Worm (Caenorhabditis elegans) whole organism, L4 larva: ENCODE results near the gene hmgr-1.

Experiments
- ceh-28 ChIP-seq: fragments of 150-350 bp; optimal IDR thresholded peaks from 2 replicates; lab custom pipeline; 2014; ENCODE audit warnings: missing biosample characterization, missing genetic modification reagents, missing genetic modification characterization
- ceh-32 ChIP-seq: sonication (generic microtip); optimal IDR thresholded peaks from 2 replicates; lab custom pipeline; 2016; ENCODE audit warnings: mild to moderate bottlenecking, missing genetic modification characterization, missing compliant biosample characterization; ENCODE audit not compliant: poor library complexity
- dmd-8 ChIP-seq: fragments of 200-800 bp; sonication (Bioruptor generic); IDR thresholded peaks from 2 replicates; pipeline ENCODE4 v1.3.6; 2022; ENCODE audit warnings: missing genetic modification characterization, missing compliant biosample characterization
- egl-43 ChIP-seq: fragments of 200-800 bp; sonication (Bioruptor generic); IDR thresholded peaks from 2 replicates; pipeline ENCODE4 v1.3.6; 2022; ENCODE audit warnings: missing genetic modification reagents, missing genetic modification characterization, missing compliant biosample characterization
- fkh-10 ChIP-seq: fragments of 150-350 bp; optimal IDR thresholded peaks from 2 replicates; lab custom pipeline; 2014; ENCODE audit warnings: missing biosample characterization, missing genetic modification reagents, missing genetic modification characterization
- hif-1 ChIP-seq, 2 experiments: sonication (generic microtip); optimal IDR thresholded peaks; 2 replicates each; lab custom pipeline; 2016 to 2017; ENCODE audit warnings: missing compliant biosample characterization in 2 of 2, missing genetic modification characterization in 2 of 2, missing genetic modification reagents in 2 of 2, missing genotype in 2 of 2, mild to moderate bottlenecking in 1 of 2
- lin-1 ChIP-seq: fragments of 200-800 bp; sonication (Bioruptor generic); IDR thresholded peaks from 2 replicates; pipeline ENCODE4 v1.3.6; 2022; ENCODE audit warnings: missing genetic modification reagents, missing genetic modification characterization, missing compliant biosample characterization
- lin-13 ChIP-seq: fragments of 150-350 bp; optimal IDR thresholded peaks from 2 replicates; lab custom pipeline; 2014; ENCODE audit warnings: missing biosample characterization, missing genetic modification reagents, missing genetic modification characterization
- pha-4 ChIP-seq, 2 experiments: fragments of 150-350 bp in 1 of 2; fragments of 200-800 bp in 1 of 2; sonication (Bioruptor generic) in 1 of 2; IDR thresholded peaks in 1 of 2; optimal IDR thresholded peaks in 1 of 2; 2 replicates each; pipeline versions ENCODE4 v1.3.6 to Lab custom; 2014 to 2022; ENCODE audit warnings: missing genetic modification characterization in 2 of 2, missing genetic modification reagents in 2 of 2, missing biosample characterization in 1 of 2, missing compliant biosample characterization in 1 of 2
- pqm-1 ChIP-seq: sonication (generic microtip); optimal IDR thresholded peaks from 2 replicates; lab custom pipeline; 2017; ENCODE audit warnings: missing biosample characterization, missing genetic modification characterization
- unc-62 ChIP-seq, 3 experiments: fragments of 150-350 bp in 1 of 3; sonication (generic microtip); optimal IDR thresholded peaks in 2 of 3; peaks in 1 of 3; 1 replicate in 1 of 3; 2 replicates in 2 of 3; lab custom pipeline; 2014 to 2017; ENCODE audit warnings: missing biosample characterization in 3 of 3, missing genetic modification characterization in 3 of 3, missing genetic modification reagents in 3 of 3, missing genotype in 1 of 3
- zfp-2 ChIP-seq: sonication (generic microtip); optimal IDR thresholded peaks from 2 replicates; lab custom pipeline; 2016; ENCODE audit warnings: mild to moderate bottlenecking, missing genetic modification characterization, missing compliant biosample characterization

Gene hmgr-1

DNA sequence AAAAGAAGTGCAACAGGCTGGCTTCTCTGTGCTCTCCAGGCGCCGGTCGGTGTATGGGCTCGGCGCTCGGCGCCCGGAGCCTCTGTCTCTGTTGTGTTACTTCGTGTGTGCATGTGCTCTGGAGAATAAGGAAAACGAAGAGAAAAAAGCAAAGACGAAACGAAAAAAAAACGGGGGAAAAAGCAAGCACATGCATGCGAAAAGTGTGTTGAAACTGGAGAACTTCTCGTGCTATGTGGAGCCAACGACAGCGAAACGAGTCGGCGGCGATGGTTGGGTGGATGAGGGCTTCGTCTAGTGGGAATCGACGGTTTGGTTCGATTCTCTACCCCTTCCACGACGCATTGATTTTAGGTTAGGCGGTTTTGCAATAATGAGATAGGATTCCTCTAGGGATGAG, 28.1 kb downstream of the hmgr-1 start (continued):
- TF ChIP-seq hif-1 (tag; optimal IDR thresholded peaks at IDR 0.05; lab: Kevin White, UChicago) = peak in 1 of 2 experiments; percentile 36
- TF ChIP-seq egl-43 = peak; percentile 79
- 0 out of 2 replicates have a peak, but pooled peaks have one; percentile 15 for TF ChIP-seq dmd-8 (GFP tag; lab: Robert Waterston, UW)
- peak; percentile 24 for TF ChIP-seq pqm-1 (tag; lab: Kevin White, UChicago)

DNA sequence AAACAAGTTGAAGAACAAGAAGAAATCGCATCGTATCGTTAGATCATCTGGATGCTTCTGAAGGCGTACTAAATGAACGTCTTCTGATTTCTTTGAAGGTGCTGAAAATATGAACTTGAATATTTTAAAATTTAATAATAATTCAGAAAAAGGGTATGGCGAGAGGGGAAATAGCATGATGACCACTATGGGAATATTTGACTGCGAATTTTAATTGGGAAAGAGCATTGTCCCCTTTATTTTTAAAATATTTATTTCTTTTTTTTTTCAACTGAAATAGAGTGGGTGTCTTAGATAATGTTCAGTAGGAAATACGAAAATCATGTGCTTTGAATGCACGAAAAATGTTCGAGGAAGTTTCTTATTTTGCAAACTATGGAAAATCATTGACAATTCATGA, 36.1 kb downstream of the hmgr-1 start, which contains the start of gene lgc-50:
lgc-50 (minus strand) TSS at position 101 of the 400 bp plus-strand sequence.
- no peak for TF ChIP-seq ceh-32

DNA sequence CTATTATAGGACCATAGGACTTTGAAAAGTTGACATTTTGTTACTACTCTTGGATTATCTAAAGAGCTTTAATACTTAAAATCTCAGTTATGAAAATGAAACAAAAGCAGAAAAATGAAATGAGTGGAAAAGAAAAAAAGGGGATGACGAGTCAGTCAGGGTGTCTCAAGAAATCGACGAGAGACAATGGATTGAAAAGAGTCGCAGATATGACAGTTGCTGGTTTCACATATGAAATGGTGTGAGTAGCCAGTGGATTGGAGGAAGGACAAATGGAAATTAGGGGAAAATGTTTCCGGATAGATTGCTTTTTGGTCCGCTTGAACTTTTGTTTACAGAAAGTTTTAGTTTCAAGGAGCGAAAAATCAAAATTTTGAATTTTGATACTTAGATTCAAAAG, 37.9 kb downstream of the hmgr-1 start:
- TF ChIP-seq zfp-2 (tag; lab: Kevin White, UChicago) (no peak), unc-62 (GFP tag; optimal IDR thresholded peaks at IDR 0.05 in 1 of 2; lab: Kevin White, UChicago) (peak in 1 of 2 experiments; percentile 89), unc-62 (tag; optimal IDR thresholded peaks at IDR 0.05; lab: Kevin White, UChicago) (no peak)

DNA sequence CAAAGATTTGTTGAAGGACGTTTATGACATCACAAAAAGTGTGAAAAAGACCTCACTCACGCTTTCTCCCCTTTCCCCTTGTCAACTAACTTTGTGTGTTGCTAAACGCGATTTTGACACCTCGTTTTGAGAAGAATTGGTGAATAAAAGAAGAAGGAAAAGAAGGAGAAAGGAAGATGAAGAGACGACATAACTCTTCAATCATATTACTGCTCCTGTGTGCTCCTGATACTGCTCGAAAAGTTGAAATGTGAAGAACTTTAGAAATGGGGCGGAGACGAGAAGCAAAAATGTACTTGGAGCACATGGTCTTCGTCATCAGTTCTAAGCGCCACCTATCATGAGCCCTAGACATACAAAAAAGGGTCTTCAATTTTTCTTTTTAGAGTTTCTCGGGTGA, 39.7 kb downstream of the hmgr-1 start:
- TF ChIP-seq ceh-28 (no peak), lin-13 (no peak), fkh-10 (GFP tag; lab: Kevin White, UChicago) (peak; percentile 48), pha-4 (GFP tag; IDR thresholded peaks at IDR 0.05; lab: Robert Waterston, UW) (no peak), pha-4 (tag; optimal IDR thresholded peaks at IDR 0.05; lab: Kevin White, UChicago) (no peak), lin-1 (GFP tag; lab: Robert Waterston, UW) (no peak)
